Worm (Caenorhabditis elegans) whole organism, young adult: Measurements from ENCODE around the gene M106.3.

Experiments
- B0019.2 ChIP-seq: fragments of 200-800 bp; sonication (Bioruptor generic); conservative IDR thresholded peaks from 2 replicates; pipeline ENCODE4 v1.3.6; 2022; ENCODE audit warnings: missing genetic modification reagents, missing genetic modification characterization, missing compliant biosample characterization
- B0261.1 ChIP-seq: sonication (generic microtip); optimal IDR thresholded peaks from 2 replicates; lab custom pipeline; 2016; ENCODE audit warnings: mild to moderate bottlenecking, missing genetic modification characterization, moderate library complexity, missing compliant biosample characterization
- C06A6.2 ChIP-seq: fragments of 200-800 bp; sonication (Bioruptor generic); conservative IDR thresholded peaks from 2 replicates; pipeline ENCODE4 v1.3.6; 2022; ENCODE audit warnings: missing genetic modification characterization, missing compliant biosample characterization
- D2030.7 ChIP-seq: fragments of 200-800 bp; sonication (Bioruptor generic); IDR thresholded peaks from 2 replicates; pipeline ENCODE4 v1.3.6; 2022; ENCODE audit warnings: missing genetic modification reagents, missing genetic modification characterization, missing compliant biosample characterization
- F22D6.2 ChIP-seq: sonication (generic microtip); optimal IDR thresholded peaks from 2 replicates; lab custom pipeline; 2016; ENCODE audit warnings: mild to moderate bottlenecking, missing genetic modification characterization, missing compliant biosample characterization
- F49E8.2 ChIP-seq: sonication (generic microtip); optimal IDR thresholded peaks from 3 replicates; lab custom pipeline; 2017; ENCODE audit warnings: missing genetic modification characterization, mild to moderate bottlenecking, missing compliant biosample characterization, antibody characterized with exemption, moderate library complexity; ENCODE audit not compliant: insufficient read depth
- F57C9.4 ChIP-seq: sonication (generic microtip); optimal IDR thresholded peaks from 2 replicates; lab custom pipeline; 2017; ENCODE audit warnings: mild to moderate bottlenecking, missing genetic modification characterization, missing compliant biosample characterization
- K12H6.12 ChIP-seq: fragments of 200-800 bp; sonication (Bioruptor generic); optimal IDR thresholded peaks from 2 replicates; lab custom pipeline; 2018; ENCODE audit warnings: mild to moderate bottlenecking, missing genetic modification characterization, missing compliant biosample characterization
- T07F8.4 ChIP-seq: sonication (generic microtip); optimal IDR thresholded peaks from 2 replicates; lab custom pipeline; 2016; ENCODE audit warnings: mild to moderate bottlenecking, missing genetic modification characterization, moderate library complexity, missing compliant biosample characterization
- akir-1 ChIP-seq: fragments of 200-800 bp; sonication (Bioruptor generic); optimal IDR thresholded peaks from 2 replicates; lab custom pipeline; 2018; ENCODE audit warnings: mild to moderate bottlenecking, missing genetic modification characterization, moderate library complexity, missing compliant biosample characterization
- aptf-3 ChIP-seq: fragments of 200-800 bp; sonication (Bioruptor generic); IDR thresholded peaks from 2 replicates; pipeline ENCODE4 v1.3.6; 2022; ENCODE audit warnings: missing genetic modification characterization, missing compliant biosample characterization
- attf-6 ChIP-seq: fragments of 200-800 bp; sonication (Bioruptor generic); IDR thresholded peaks from 2 replicates; pipeline ENCODE4 v1.3.6; 2022; ENCODE audit warnings: missing genetic modification reagents, missing genetic modification characterization, missing compliant biosample characterization
- ceh-79 ChIP-seq: sonication (generic microtip); optimal IDR thresholded peaks from 2 replicates; lab custom pipeline; 2017; ENCODE audit warnings: mild to moderate bottlenecking, missing genetic modification characterization, missing compliant biosample characterization
- ceh-91 ChIP-seq: fragments of 200-800 bp; sonication (Bioruptor generic); IDR thresholded peaks from 2 replicates; pipeline ENCODE4 v1.3.6; 2022; ENCODE audit warnings: missing genetic modification reagents, missing genetic modification characterization, missing compliant biosample characterization
- egl-18 ChIP-seq: fragments of 200-800 bp; sonication (Bioruptor generic); IDR thresholded peaks from 2 replicates; pipeline ENCODE4 v1.3.6; 2022; ENCODE audit warnings: missing genetic modification reagents, missing genetic modification characterization, missing compliant biosample characterization
- hmg-20 ChIP-seq: fragments of 200-800 bp; sonication (Bioruptor generic); IDR thresholded peaks from 2 replicates; pipeline ENCODE4 v1.3.6; 2022; ENCODE audit warnings: missing genetic modification reagents, missing genetic modification characterization, missing compliant biosample characterization
- lag-1 ChIP-seq: fragments of 200-800 bp; sonication (Bioruptor generic); IDR thresholded peaks from 2 replicates; pipeline ENCODE4 v1.3.6; 2022; ENCODE audit warnings: missing genetic modification reagents, missing genetic modification characterization, missing compliant biosample characterization
- let-607 ChIP-seq, 2 experiments: fragments of 200-800 bp in 1 of 2; sonication (Bioruptor generic) in 1 of 2; sonication (generic microtip) in 1 of 2; optimal IDR thresholded peaks; 2 replicates each; lab custom pipeline; 2016 to 2018; ENCODE audit warnings: mild to moderate bottlenecking in 2 of 2, missing compliant biosample characterization in 2 of 2, missing genetic modification characterization in 2 of 2, moderate library complexity in 2 of 2, missing genotype in 1 of 2
- lin-40 ChIP-seq: sonication (generic microtip); optimal IDR thresholded peaks from 2 replicates; lab custom pipeline; 2016; ENCODE audit warnings: missing genetic modification characterization, mild to moderate bottlenecking, missing compliant biosample characterization, missing genotype, missing genetic modification reagents
- lir-1 ChIP-seq: fragments of 200-800 bp; sonication (Bioruptor generic); conservative IDR thresholded peaks from 2 replicates; pipeline ENCODE4 v1.3.6; 2022; ENCODE audit warnings: missing genetic modification reagents, missing genetic modification characterization, missing compliant biosample characterization
- madf-10 ChIP-seq: sonication (generic microtip); optimal IDR thresholded peaks from 2 replicates; lab custom pipeline; 2016; ENCODE audit warnings: mild to moderate bottlenecking, missing genetic modification characterization, missing compliant biosample characterization
- madf-8 ChIP-seq: fragments of 200-800 bp; sonication (Bioruptor generic); conservative IDR thresholded peaks from 2 replicates; pipeline ENCODE4 v1.3.6; 2022; ENCODE audit warnings: missing genetic modification reagents, missing genetic modification characterization, missing compliant biosample characterization
- nhr-179 ChIP-seq: sonication (generic microtip); optimal IDR thresholded peaks from 2 replicates; lab custom pipeline; 2016; ENCODE audit warnings: mild to moderate bottlenecking, missing genetic modification characterization, missing compliant biosample characterization
- nhr-90 ChIP-seq: sonication (generic microtip); optimal IDR thresholded peaks from 2 replicates; lab custom pipeline; 2016; ENCODE audit warnings: missing genotype, mild to moderate bottlenecking, missing genetic modification characterization, missing compliant biosample characterization
- pha-4 ChIP-seq: fragments of 150-350 bp; sonication (generic microtip); optimal IDR thresholded peaks from 2 replicates; lab custom pipeline; 2014; ENCODE audit warnings: missing biosample characterization, missing genetic modification reagents, missing genetic modification characterization
- rpc-1 ChIP-seq, 2 experiments: fragments of 150-350 bp in 1 of 2; sonication (generic microtip) in 1 of 2; optimal IDR thresholded peaks; 2 replicates each; lab custom pipeline; 2014 to 2018; ENCODE audit warnings: missing biosample characterization in 1 of 2, missing genetic modification characterization in 1 of 2, missing genetic modification reagents in 1 of 2, missing genotype in 1 of 2
- sdz-38 ChIP-seq: sonication (generic microtip); optimal IDR thresholded peaks from 2 replicates; lab custom pipeline; 2016; ENCODE audit warnings: missing genotype, missing genetic modification characterization, missing compliant biosample characterization
- sea-2 ChIP-seq: fragments of 200-800 bp; sonication (Bioruptor generic); IDR thresholded peaks from 2 replicates; pipeline ENCODE4 v1.3.6; 2022; ENCODE audit warnings: missing genetic modification characterization, missing compliant biosample characterization
- snpc-1.1 ChIP-seq: sonication (generic microtip); optimal IDR thresholded peaks from 2 replicates; lab custom pipeline; 2017; ENCODE audit warnings: missing genetic modification characterization, mild to moderate bottlenecking, missing compliant biosample characterization, antibody characterized with exemption, moderate library complexity, missing genotype, missing genetic modification reagents; ENCODE audit not compliant: insufficient read depth
- somi-1 ChIP-seq: fragments of 200-800 bp; sonication (Bioruptor generic); optimal IDR thresholded peaks from 2 replicates; lab custom pipeline; 2018; ENCODE audit warnings: mild to moderate bottlenecking, missing genetic modification characterization, missing compliant biosample characterization
- unc-62 ChIP-seq: fragments of 150-350 bp; optimal IDR thresholded peaks from 2 replicates; lab custom pipeline; 2014; ENCODE audit warnings: missing biosample characterization, missing genetic modification reagents, missing genetic modification characterization
- xnd-1 ChIP-seq: sonication (generic microtip); optimal IDR thresholded peaks from 2 replicates; lab custom pipeline; 2016; ENCODE audit warnings: missing genotype, missing genetic modification reagents, missing genetic modification characterization, missing compliant biosample characterization
- zfh-2 ChIP-seq: fragments of 200-800 bp; sonication (Bioruptor generic); conservative IDR thresholded peaks from 2 replicates; pipeline ENCODE4 v1.3.6; 2022; ENCODE audit warnings: missing genetic modification reagents, missing genetic modification characterization, missing compliant biosample characterization
- ztf-18 ChIP-seq: sonication (generic microtip); optimal IDR thresholded peaks from 2 replicates; lab custom pipeline; 2016; ENCODE audit warnings: missing genotype, mild to moderate bottlenecking, missing genetic modification characterization, missing compliant biosample characterization
- ztf-26 ChIP-seq: sonication (generic microtip); optimal IDR thresholded peaks from 2 replicates; lab custom pipeline; 2017; ENCODE audit warnings: missing genetic modification characterization, missing compliant biosample characterization
- ztf-28 ChIP-seq: fragments of 200-800 bp; sonication (Bioruptor generic); IDR thresholded peaks from 2 replicates; pipeline ENCODE4 v1.3.6; 2022; ENCODE audit warnings: missing genetic modification reagents, missing genetic modification characterization, missing compliant biosample characterization
- ztf-6 ChIP-seq: fragments of 200-800 bp; sonication (Bioruptor generic); IDR thresholded peaks from 2 replicates; pipeline ENCODE4 v1.3.6; 2022; ENCODE audit warnings: missing genetic modification reagents, missing genetic modification characterization, missing compliant biosample characterization

The M106.3 gene

ce11 chrII:10898998-10899397 lies 38.3 kb upstream of the M106.3 start:
- TF ChIP-seq sdz-38: no peak
- TF ChIP-seq sea-2 (GFP tag; lab: Robert Waterston, UW): no peak
- TF ChIP-seq akir-1: no peak
- TF ChIP-seq xnd-1 (tag; lab: Kevin White, UChicago): no peak
- no peak for TF ChIP-seq K12H6.12 (tag; lab: Kevin White, UChicago)
- TF ChIP-seq zfh-2 (GFP tag; lab: Robert Waterston, UW): no peak
- no peak for TF ChIP-seq ztf-26
- no peak for TF ChIP-seq B0019.2
- TF ChIP-seq C06A6.2: no peak
- TF ChIP-seq rpc-1 (optimal IDR thresholded peaks at IDR 0.05; lab: Kevin White, UChicago): no peak
- no peak for TF ChIP-seq rpc-1 (tag; optimal IDR thresholded peaks at IDR 0.05; lab: Kevin White, UChicago)
- no peak for TF ChIP-seq unc-62 (GFP tag; lab: Kevin White, UChicago)
- TF ChIP-seq somi-1 (GFP tag; lab: Kevin White, UChicago): no peak
- TF ChIP-seq lag-1 (GFP tag; lab: Robert Waterston, UW): no peak
- no peak for TF ChIP-seq T07F8.4
- TF ChIP-seq ceh-91: no peak
- no peak for TF ChIP-seq madf-8 (GFP tag; lab: Robert Waterston, UW)
- TF ChIP-seq hmg-20 (GFP tag; lab: Robert Waterston, UW): no peak
- no peak for TF ChIP-seq pha-4 (tag; lab: Kevin White, UChicago)
- no peak for TF ChIP-seq F49E8.2 (tag; lab: Kevin White, UChicago)
- TF ChIP-seq, all 124 proteins: peak for 0

DNA sequence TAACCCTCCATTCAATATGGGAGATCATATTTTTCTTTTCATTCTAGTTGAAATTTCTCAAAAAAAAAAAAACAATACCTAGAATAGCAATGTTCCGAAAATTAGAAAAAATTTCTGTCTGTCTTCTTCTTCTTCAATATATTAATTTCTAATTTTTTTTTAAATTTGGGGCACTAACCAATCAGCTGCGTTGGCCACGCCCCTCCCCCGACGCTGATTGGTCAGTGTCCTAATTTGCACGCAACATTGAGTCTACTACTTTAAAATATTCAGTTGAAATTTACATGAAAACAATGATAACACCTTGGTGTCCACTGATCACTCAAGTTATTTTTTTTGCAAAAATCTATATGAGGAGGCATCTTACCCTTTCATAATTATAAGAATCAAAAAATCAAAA lies 35.2 kb upstream of the M106.3 start:
- no peak for TF ChIP-seq ceh-79 (tag; lab: Kevin White, UChicago)

DNA sequence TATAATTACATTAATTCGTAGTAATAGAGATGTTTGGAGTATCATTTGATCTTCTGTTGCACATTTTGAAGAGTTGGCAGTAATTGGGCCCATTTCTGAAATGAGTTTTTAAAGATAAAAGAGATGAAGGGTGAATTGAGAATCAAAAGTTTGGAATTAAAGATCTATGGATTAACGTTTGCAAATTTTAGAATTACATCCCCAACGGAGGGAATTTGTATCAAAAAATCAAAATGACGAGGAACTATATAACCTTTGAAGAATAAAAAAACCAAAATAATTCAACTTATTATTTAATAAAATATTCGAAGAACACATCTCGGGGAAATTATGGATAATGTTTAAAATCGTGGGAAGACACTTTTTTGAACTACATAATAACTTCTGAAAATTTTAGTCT lies 34.3 kb upstream of the M106.3 start, which contains the start of gene sra-10:
TSS of gene sra-10 (minus strand) at position 101 of the 400 bp plus-strand sequence.
- no peak for TF ChIP-seq sea-2 (GFP tag; lab: Robert Waterston, UW)
- TF ChIP-seq snpc-1.1 (tag; lab: Kevin White, UChicago): no peak
- no peak for TF ChIP-seq let-607 (tag; optimal IDR thresholded peaks at IDR 0.05; lab: Kevin White, UChicago)
- TF ChIP-seq ztf-28: no peak
- TF ChIP-seq nhr-90 (tag; lab: Kevin White, UChicago): no peak
- no peak for TF ChIP-seq aptf-3
- no peak for TF ChIP-seq F57C9.4 (tag; lab: Kevin White, UChicago)
- TF ChIP-seq nhr-179: no peak
- no peak for TF ChIP-seq ztf-6 (GFP tag; lab: Robert Waterston, UW)
- no peak for TF ChIP-seq B0261.1
- TF ChIP-seq egl-18 (GFP tag; lab: Robert Waterston, UW): no peak
- TF ChIP-seq D2030.7 (GFP tag; lab: Robert Waterston, UW): no peak
- no peak for TF ChIP-seq madf-10 (tag; lab: Kevin White, UChicago)
- no peak for TF ChIP-seq lir-1 (GFP tag; lab: Robert Waterston, UW)
- TF ChIP-seq F22D6.2 (tag; lab: Kevin White, UChicago): no peak
- TF ChIP-seq C06A6.2: no peak
- TF ChIP-seq lin-40: no peak

ce11 chrII:10888979-10889378 lies 28.3 kb upstream of the M106.3 start, which contains the start of gene ptr-8:
ptr-8 (plus strand) TSS chrII:10889279.
- TF ChIP-seq ztf-18 (no peak), attf-6 (GFP tag; lab: Robert Waterston, UW) (no peak)
- TF ChIP-seq, all 124 proteins: peak for 0
